Fruit fly (Drosophila melanogaster) whole organism, embryonic: ENCODE data around the gene Cep97.

Source experiments
- Atf3 ChIP-seq: fragments of 200-800 bp; sonication (Bioruptor generic); optimal IDR thresholded peaks from 3 replicates; lab custom pipeline; 2016; ENCODE audit warnings: missing biosample characterization, missing genetic modification characterization
- CG10274 ChIP-seq: fragments of 200-800 bp; sonication (Bioruptor generic); optimal IDR thresholded peaks from 3 replicates; lab custom pipeline; 2017; ENCODE audit warnings: missing biosample characterization, mild to moderate bottlenecking, missing genetic modification characterization
- CG10543 ChIP-seq: fragments of 200-800 bp; sonication (Bioruptor generic); optimal IDR thresholded peaks from 3 replicates; lab custom pipeline; 2017; ENCODE audit warnings: missing biosample characterization, mild to moderate bottlenecking, missing genetic modification characterization, moderate library complexity
- CG10565 ChIP-seq: fragments of 200-800 bp; sonication (Bioruptor generic); optimal IDR thresholded peaks from 3 replicates; lab custom pipeline; 2016; ENCODE audit warnings: missing biosample characterization, mild to moderate bottlenecking, missing genetic modification characterization
- CG11456 ChIP-seq: fragments of 200-800 bp; sonication (Bioruptor generic); IDR thresholded peaks from 3 replicates; pipeline ENCODE4 v1.3.6; 2022; ENCODE audit warnings: missing biosample characterization, missing genetic modification characterization
- CG11504 ChIP-seq: fragments of 200-800 bp; sonication (Bioruptor generic); optimal IDR thresholded peaks from 3 replicates; lab custom pipeline; 2019; ENCODE audit warnings: missing biosample characterization, mild to moderate bottlenecking, missing genetic modification characterization, moderate library complexity
- CG12219 ChIP-seq: fragments of 200-800 bp; sonication (Bioruptor generic); optimal IDR thresholded peaks from 3 replicates; lab custom pipeline; 2018; ENCODE audit warnings: missing biosample characterization, mild to moderate bottlenecking, missing genetic modification characterization
- CG12391 ChIP-seq: fragments of 200-800 bp; sonication (Bioruptor generic); optimal IDR thresholded peaks from 3 replicates; lab custom pipeline; 2018; ENCODE audit warnings: missing biosample characterization, mild to moderate bottlenecking, missing genetic modification characterization, moderate library complexity
- CG12942 ChIP-seq: fragments of 200-800 bp; sonication (Bioruptor generic); optimal IDR thresholded peaks from 3 replicates; lab custom pipeline; 2016; ENCODE audit warnings: missing biosample characterization, missing genetic modification characterization
- CG14050 ChIP-seq: fragments of 200-800 bp; sonication (Bioruptor generic); IDR thresholded peaks from 3 replicates; pipeline ENCODE4 v1.3.6; 2022; ENCODE audit warnings: missing biosample characterization, missing genetic modification characterization
- CG14860 ChIP-seq: fragments of 200-800 bp; sonication (Bioruptor generic); IDR thresholded peaks from 3 replicates; pipeline ENCODE4 v1.3.6; 2022; ENCODE audit warnings: missing biosample characterization, missing genetic modification characterization; ENCODE audit not compliant: partially characterized antibody
- CG15073 ChIP-seq: fragments of 200-800 bp; sonication (Bioruptor generic); optimal IDR thresholded peaks from 2 replicates; lab custom pipeline; 2016; ENCODE audit warnings: missing biosample characterization, missing genetic modification characterization
- CG15479 ChIP-seq: fragments of 200-800 bp; sonication (Bioruptor generic); optimal IDR thresholded peaks from 3 replicates; lab custom pipeline; 2019; ENCODE audit warnings: missing biosample characterization, mild to moderate bottlenecking, missing genetic modification characterization, moderate library complexity
- CG1603 ChIP-seq: fragments of 200-800 bp; sonication (Bioruptor generic); optimal IDR thresholded peaks from 2 replicates; lab custom pipeline; 2019; ENCODE audit warnings: missing biosample characterization, mild to moderate bottlenecking, missing genetic modification characterization, moderate library complexity
- CG16813 ChIP-seq: fragments of 200-800 bp; sonication (Bioruptor generic); IDR thresholded peaks from 3 replicates; pipeline ENCODE4 v1.3.6; 2022; ENCODE audit warnings: missing biosample characterization, missing genetic modification characterization; ENCODE audit not compliant: partially characterized antibody
- CG16815 ChIP-seq: fragments of 200-800 bp; sonication (Bioruptor generic); optimal IDR thresholded peaks from 3 replicates; lab custom pipeline; 2017; ENCODE audit warnings: missing biosample characterization, mild to moderate bottlenecking, missing genetic modification characterization
- CG18011 ChIP-seq: fragments of 200-800 bp; sonication (Bioruptor generic); optimal IDR thresholded peaks from 2 replicates; lab custom pipeline; 2017; ENCODE audit warnings: missing biosample characterization, missing genetic modification characterization, mild to moderate bottlenecking, moderate library complexity, missing genotype
- CG2116 ChIP-seq: fragments of 200-800 bp; sonication (Bioruptor generic); optimal IDR thresholded peaks from 3 replicates; lab custom pipeline; 2018; ENCODE audit warnings: missing biosample characterization, mild to moderate bottlenecking, missing genetic modification characterization
- CG2875 ChIP-seq: fragments of 200-800 bp; sonication (Bioruptor generic); optimal IDR thresholded peaks from 2 replicates; lab custom pipeline; 2017; ENCODE audit warnings: missing biosample characterization, mild to moderate bottlenecking, missing genetic modification characterization, missing genetic modification reagents
- CG30431 ChIP-seq: fragments of 200-800 bp; sonication (Bioruptor generic); optimal IDR thresholded peaks from 2 replicates; lab custom pipeline; 2017; ENCODE audit warnings: missing biosample characterization, missing genetic modification characterization
- CG31365 ChIP-seq: fragments of 200-800 bp; sonication (Bioruptor generic); optimal IDR thresholded peaks from 2 replicates; lab custom pipeline; 2018; ENCODE audit warnings: missing biosample characterization, mild to moderate bottlenecking, missing genetic modification characterization
- CG34422 ChIP-seq: fragments of 200-800 bp; sonication (Bioruptor generic); IDR thresholded peaks from 3 replicates; pipeline ENCODE4 v1.3.6; 2022; ENCODE audit warnings: missing biosample characterization, missing genetic modification characterization
- CG4854 ChIP-seq: fragments of 200-800 bp; sonication (Bioruptor generic); optimal IDR thresholded peaks from 2 replicates; lab custom pipeline; 2016; ENCODE audit warnings: missing biosample characterization, missing genetic modification characterization, inconsistent platforms
- CG6683 ChIP-seq: fragments of 200-800 bp; sonication (Bioruptor generic); optimal IDR thresholded peaks from 2 replicates; lab custom pipeline; 2017; ENCODE audit warnings: missing biosample characterization, mild to moderate bottlenecking, missing genetic modification characterization, missing genetic modification reagents
- CG9437 ChIP-seq: fragments of 200-800 bp; sonication (Bioruptor generic); optimal IDR thresholded peaks from 2 replicates; lab custom pipeline; 2018; ENCODE audit warnings: missing biosample characterization, mild to moderate bottlenecking, missing genetic modification characterization
- Fer3 ChIP-seq: fragments of 200-800 bp; sonication (Bioruptor generic); optimal IDR thresholded peaks from 2 replicates; lab custom pipeline; 2018; ENCODE audit warnings: missing biosample characterization, mild to moderate bottlenecking, missing genetic modification characterization, moderate library complexity
- HmgZ ChIP-seq: fragments of 200-800 bp; sonication (Bioruptor generic); optimal IDR thresholded peaks from 2 replicates; lab custom pipeline; 2018; ENCODE audit warnings: missing biosample characterization, mild to moderate bottlenecking, missing genetic modification characterization
- MESR4 ChIP-seq: fragments of 200-800 bp; sonication (Bioruptor generic); optimal IDR thresholded peaks from 2 replicates; lab custom pipeline; 2018; ENCODE audit warnings: missing biosample characterization, mild to moderate bottlenecking, missing genetic modification characterization, moderate library complexity
- Med ChIP-seq: fragments of 200-800 bp; sonication (Bioruptor generic); peaks from one replicate; lab custom pipeline; 2016; ENCODE audit warnings: missing biosample characterization, missing genetic modification characterization, mild to moderate bottlenecking, inconsistent platforms, moderate library complexity
- Sox102F ChIP-seq: fragments of 200-800 bp; sonication (Bioruptor generic); optimal IDR thresholded peaks from 2 replicates; lab custom pipeline; 2018; ENCODE audit warnings: missing biosample characterization, mild to moderate bottlenecking, missing genetic modification characterization, moderate library complexity
- Usf ChIP-seq: fragments of 200-800 bp; sonication (Bioruptor generic); optimal IDR thresholded peaks from 2 replicates; lab custom pipeline; 2017; ENCODE audit warnings: missing genotype, missing biosample characterization, missing genetic modification characterization
- chif ChIP-seq, 2 experiments: fragments of 200-800 bp; sonication (Bioruptor generic); optimal IDR thresholded peaks; 3 replicates each; lab custom pipeline; 2016; ENCODE audit warnings: missing biosample characterization in 2 of 2, missing genetic modification characterization in 2 of 2
- chn ChIP-seq: fragments of 200-800 bp; sonication (Bioruptor generic); optimal IDR thresholded peaks from 2 replicates; lab custom pipeline; 2016; ENCODE audit warnings: missing biosample characterization, missing genetic modification characterization
- dm ChIP-seq: fragments of 200-800 bp; sonication (Bioruptor generic); optimal IDR thresholded peaks from 3 replicates; lab custom pipeline; 2016; ENCODE audit warnings: missing biosample characterization, missing genetic modification characterization
- dysf ChIP-seq: fragments of 200-800 bp; sonication (Bioruptor generic); IDR thresholded peaks from 3 replicates; pipeline ENCODE4 v1.3.6; 2022; ENCODE audit warnings: missing biosample characterization, missing genetic modification characterization
- gcm2 ChIP-seq: fragments of 200-800 bp; sonication (Bioruptor generic); optimal IDR thresholded peaks from 2 replicates; lab custom pipeline; 2016; ENCODE audit warnings: missing biosample characterization, missing genetic modification characterization
- grau ChIP-seq: fragments of 200-800 bp; optimal IDR thresholded peaks from 3 replicates; lab custom pipeline; 2019; ENCODE audit warnings: missing biosample characterization, mild to moderate bottlenecking, missing genetic modification characterization, moderate library complexity
- ham ChIP-seq: fragments of 200-800 bp; sonication (Bioruptor generic); IDR thresholded peaks from 2 replicates; pipeline ENCODE4 v1.3.6; 2022; ENCODE audit warnings: missing biosample characterization, missing genetic modification characterization
- jigr1 ChIP-seq: fragments of 200-800 bp; sonication (Bioruptor generic); IDR thresholded peaks from 3 replicates; pipeline ENCODE4 v1.3.6; 2022; ENCODE audit warnings: missing biosample characterization, missing genetic modification characterization
- lab ChIP-seq: fragments of 200-800 bp; sonication (Bioruptor generic); optimal IDR thresholded peaks from 3 replicates; lab custom pipeline; 2017; ENCODE audit warnings: missing biosample characterization, missing genetic modification characterization, mild to moderate bottlenecking, moderate library complexity, missing genetic modification reagents
- lmd ChIP-seq: fragments of 200-800 bp; sonication (Bioruptor generic); IDR thresholded peaks from 2 replicates; pipeline ENCODE4 v1.3.6; 2022; ENCODE audit warnings: missing biosample characterization, missing genetic modification characterization
- lola ChIP-seq, 3 experiments: fragments of >200 bp in 2 of 3; fragments of 200-800 bp in 1 of 3; sonication (Bioruptor generic) in 1 of 3; optimal IDR thresholded peaks; 2 replicates each; lab custom pipeline; 2017 to 2019; ENCODE audit warnings: missing biosample characterization in 3 of 3, missing genetic modification characterization in 3 of 3, mild to moderate bottlenecking in 1 of 3, moderate library complexity in 1 of 3
- nau ChIP-seq: fragments of 200-800 bp; sonication (Bioruptor generic); optimal IDR thresholded peaks from 3 replicates; lab custom pipeline; 2017; ENCODE audit warnings: missing biosample characterization, mild to moderate bottlenecking, missing genetic modification characterization, missing genetic modification reagents
- org-1 ChIP-seq: fragments of 200-800 bp; sonication (Bioruptor generic); optimal IDR thresholded peaks from 2 replicates; lab custom pipeline; 2017; ENCODE audit warnings: missing biosample characterization, missing genetic modification characterization
- pan ChIP-seq, 4 experiments: fragments of >200 bp in 3 of 4; fragments of 200-800 bp in 1 of 4; sonication (Bioruptor generic) in 1 of 4; optimal IDR thresholded peaks in 3 of 4; IDR thresholded peaks in 1 of 4; 2 replicates each; pipeline versions ENCODE4 v1.3.6 to Lab custom; 2017 to 2022; ENCODE audit warnings: missing biosample characterization in 2 of 4, missing genetic modification characterization in 2 of 4, mixed read lengths in 1 of 4
- pho ChIP-seq: fragments of 200-800 bp; sonication (Bioruptor generic); optimal IDR thresholded peaks from 2 replicates; lab custom pipeline; 2016; ENCODE audit warnings: missing biosample characterization, missing genetic modification characterization
- rib ChIP-seq: fragments of 200-800 bp; sonication (Bioruptor generic); IDR thresholded peaks from 2 replicates; pipeline ENCODE4 v1.3.6; 2022; ENCODE audit warnings: missing biosample characterization, missing genetic modification characterization
- usp ChIP-seq: fragments of >200 bp; optimal IDR thresholded peaks from 2 replicates; lab custom pipeline; 2017; ENCODE audit warnings: missing biosample characterization, missing genetic modification characterization
- vfl ChIP-seq: fragments of 200-800 bp; sonication (Bioruptor generic); optimal IDR thresholded peaks from 2 replicates; lab custom pipeline; 2016; ENCODE audit warnings: missing biosample characterization, missing genetic modification characterization

Cep97 gene

dm6 chr2L:3862437-3863041, 5.0 kb upstream of the Cep97 start, which contains the start of gene TTLL4B (continued):
- TF ChIP-seq Med (GFP tag; lab: Kevin White, UChicago) (peak; percentile 75), CG10274 (GFP tag; lab: Kevin White, UChicago) (no peak), CG9437 (GFP tag; lab: Kevin White, UChicago) (no peak), CG15479 (GFP tag; lab: Kevin White, UChicago) (no peak), grau (tag; lab: Kevin White, UChicago) (no peak), Atf3 (GFP tag; lab: Kevin White, UChicago) (no peak), CG11456 (GFP tag; lab: Robert Waterston, UW) (no peak), rib (GFP tag; lab: Robert Waterston, UW) (no peak), Sox102F (GFP tag; lab: Kevin White, UChicago) (no peak), chif (GFP tag; optimal IDR thresholded peaks at IDR 0.05; lab: Kevin White, UChicago) (no peak), chn (GFP tag; lab: Kevin White, UChicago) (no peak), CG16813 (GFP tag; lab: Robert Waterston, UW) (peak; percentile 92), lab (no peak), Fer3 (tag; lab: Kevin White, UChicago) (no peak), CG4854 (GFP tag; lab: Kevin White, UChicago) (no peak), lola (GFP tag; optimal IDR thresholded peaks at IDR 0.05; lab: Kevin White, UChicago) (no peak), CG12391 (peak; percentile 32), pho (GFP tag; lab: Kevin White, UChicago) (no peak), usp (GFP tag; lab: Kevin White, UChicago) (no peak), ham (GFP tag; lab: Robert Waterston, UW) (no peak), CG11504 (tag; lab: Kevin White, UChicago) (no peak), org-1 (GFP tag; lab: Kevin White, UChicago) (no peak), Usf (GFP tag; lab: Kevin White, UChicago) (no peak), pan (optimal IDR thresholded peaks at IDR 0.05; lab: Kevin White, UChicago) (no peak), pan (GFP tag; optimal IDR thresholded peaks at IDR 0.05 in 1 of 2, IDR thresholded peaks at IDR 0.05 in 1 of 2) (no peak), CG15073 (GFP tag; lab: Kevin White, UChicago) (no peak), CG14860 (peak; percentile 79), CG10565 (no peak), CG31365 (tag; lab: Kevin White, UChicago) (no peak), CG2875 (GFP tag; lab: Kevin White, UChicago) (no peak), jigr1 (GFP tag; lab: Robert Waterston, UW) (no peak), CG10543 (GFP tag; lab: Kevin White, UChicago) (no peak), gcm2 (GFP tag; lab: Kevin White, UChicago) (no peak), CG6683 (GFP tag; lab: Kevin White, UChicago) (no peak), lmd (GFP tag; lab: Robert Waterston, UW) (no peak), vfl (no peak), CG18011 (GFP tag; lab: Kevin White, UChicago) (no peak), dm (GFP tag; lab: Kevin White, UChicago) (no peak), CG14050 (GFP tag; lab: Robert Waterston, UW) (no peak), CG30431 (GFP tag; lab: Kevin White, UChicago) (no peak), CG1603 (tag; lab: Kevin White, UChicago) (peak; percentile 58), nau (GFP tag; lab: Kevin White, UChicago) (no peak), CG34422 (GFP tag; lab: Robert Waterston, UW) (peak; percentile 83; the same call in 2 of the 3 replicates), HmgZ (peak; percentile 15), CG12942 (no peak), dysf (no peak), CG16815 (GFP tag; lab: Kevin White, UChicago) (no peak), MESR4 (GFP tag; lab: Kevin White, UChicago) (peak; percentile 31), CG12219 (GFP tag; lab: Kevin White, UChicago) (no peak), CG2116 (GFP tag; lab: Kevin White, UChicago) (peak; percentile 96)
